In the genomic region with DNA sequence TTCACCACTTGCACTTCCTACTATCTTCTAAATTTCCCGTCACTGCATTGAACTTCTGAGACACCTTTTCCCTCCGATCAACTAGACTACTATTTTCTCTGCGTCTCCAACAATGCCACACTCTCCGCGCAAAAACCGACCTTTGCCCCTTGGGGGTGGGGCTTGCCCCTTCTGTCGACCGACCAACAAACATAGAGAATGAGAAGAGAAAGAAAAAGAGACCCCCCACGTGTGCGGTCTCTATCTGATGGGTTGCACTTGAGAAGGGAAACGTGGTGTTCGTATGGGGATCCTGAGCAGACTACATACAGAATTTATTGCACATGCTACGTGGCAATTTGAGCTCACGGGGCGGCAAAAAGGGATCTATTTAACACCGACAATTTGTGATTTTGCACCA, we compare ENCODE assay signal across 4 worm cellular contexts.
A peak's percentile ranks its signal among the peaks of the same experiment; 100 is the strongest.
TF ChIP-seq lines count a peak whose summit lies in the region.

No protein-coding gene starts in this region.

TF ChIP-seq in whole organism, L2 larva, 48 proteins besides CTCF, POLR2A, EP300 and RAD21:
- peak; percentile 49 for TF ChIP-seq nhr-21 (tag; optimal IDR thresholded peaks at IDR 0.05; lab: Kevin White, UChicago)
- peak; percentile 84 for TF ChIP-seq sma-9 (GFP tag; optimal IDR thresholded peaks at IDR 0.05; lab: Kevin White, UChicago)
- no peak for TF ChIP-seq sma-9 (tag; optimal IDR thresholded peaks at IDR 0.05; lab: Kevin White, UChicago)
- TF ChIP-seq ztf-11 (tag; optimal IDR thresholded peaks at IDR 0.05; lab: Kevin White, UChicago): no peak
- peak; percentile 82 to 91 for TF ChIP-seq mdl-1 (tag; optimal IDR thresholded peaks at IDR 0.05; lab: Kevin White, UChicago)
- no peak for TF ChIP-seq lsy-2 (tag; optimal IDR thresholded peaks at IDR 0.05; lab: Kevin White, UChicago)
- TF ChIP-seq F13H6.1 (tag; optimal IDR thresholded peaks at IDR 0.05; lab: Kevin White, UChicago): peak; percentile 61
- no peak for TF ChIP-seq C34F6.9 (tag; optimal IDR thresholded peaks at IDR 0.05; lab: Kevin White, UChicago)
- no peak for TF ChIP-seq nhr-77 (tag; optimal IDR thresholded peaks at IDR 0.05; lab: Kevin White, UChicago)
- peak; percentile 23 for TF ChIP-seq nhr-129 (tag; optimal IDR thresholded peaks at IDR 0.05; lab: Kevin White, UChicago)
- peak; percentile 44 for TF ChIP-seq gmeb-1 (tag; optimal IDR thresholded peaks at IDR 0.05; lab: Kevin White, UChicago)
- no peak for TF ChIP-seq unc-55 (GFP tag; optimal IDR thresholded peaks at IDR 0.05; lab: Kevin White, UChicago)
- no peak for TF ChIP-seq Y55F3AM.14 (GFP tag; optimal IDR thresholded peaks at IDR 0.05; lab: Kevin White, UChicago)
- no peak for TF ChIP-seq lin-13 (GFP tag; optimal IDR thresholded peaks at IDR 0.05; lab: Kevin White, UChicago)
- no peak for TF ChIP-seq nhr-23 (tag; optimal IDR thresholded peaks at IDR 0.05; lab: Kevin White, UChicago)
- no peak for TF ChIP-seq R02D3.7 (tag; optimal IDR thresholded peaks at IDR 0.05; lab: Kevin White, UChicago)
- peak; percentile 25 for TF ChIP-seq nhr-25 (tag; optimal IDR thresholded peaks at IDR 0.05; lab: Kevin White, UChicago)
- peak; percentile 44 for TF ChIP-seq crh-2 (tag; optimal IDR thresholded peaks at IDR 0.05; lab: Kevin White, UChicago)
- TF ChIP-seq blmp-1 (tag; optimal IDR thresholded peaks at IDR 0.05; lab: Kevin White, UChicago; ENCODE audit: insufficient read depth): peak; percentile 19
- peak; percentile 73 for TF ChIP-seq fos-1 (tag; optimal IDR thresholded peaks at IDR 0.05; lab: Kevin White, UChicago)

TF ChIP-seq in whole organism, L4 larva, 104 proteins besides CTCF, POLR2A, EP300 and RAD21 (continues in another document):
- TF ChIP-seq spr-3 (GFP tag; optimal IDR thresholded peaks at IDR 0.05; lab: Kevin White, UChicago) (no peak), dmd-9 (GFP tag; IDR thresholded peaks at IDR 0.05; lab: Robert Waterston, UW) (no peak), dmd-6 (GFP tag; IDR thresholded peaks at IDR 0.05; lab: Robert Waterston, UW) (peak; percentile 29), F10B5.3 (tag; optimal IDR thresholded peaks at IDR 0.05; lab: Kevin White, UChicago) (no peak), mxl-3 (GFP tag; optimal IDR thresholded peaks at IDR 0.05; lab: Kevin White, UChicago) (peak; percentile 90), zag-1 (tag; optimal IDR thresholded peaks at IDR 0.05; lab: Kevin White, UChicago) (no peak), mdl-1 (tag; optimal IDR thresholded peaks at IDR 0.05; lab: Kevin White, UChicago) (peak; percentile 80 to 95), nhr-28 (tag; optimal IDR thresholded peaks at IDR 0.05; lab: Kevin White, UChicago) (peak; percentile 68), hlh-11 (tag; optimal IDR thresholded peaks at IDR 0.05; lab: Kevin White, UChicago) (peak; percentile 43), snpc-1.2 (GFP tag; IDR thresholded peaks at IDR 0.05; lab: Robert Waterston, UW) (no peak), mes-2 (tag; optimal IDR thresholded peaks at IDR 0.05; lab: Kevin White, UChicago; ENCODE audit: poor library complexity, severe bottlenecking) (peak; percentile 43), lim-7 (GFP tag; IDR thresholded peaks at IDR 0.05; lab: Robert Waterston, UW) (no peak), R02D3.7 (tag; optimal IDR thresholded peaks at IDR 0.05; lab: Kevin White, UChicago) (no peak), dpl-1 (GFP tag; optimal IDR thresholded peaks at IDR 0.05; lab: Kevin White, UChicago) (peak; percentile 16), dve-1 (tag; optimal IDR thresholded peaks at IDR 0.05; lab: Kevin White, UChicago; ENCODE audit: insufficient read depth) (peak; percentile 42), hlh-30 (tag; optimal IDR thresholded peaks at IDR 0.05; lab: Kevin White, UChicago; ENCODE audit: insufficient read depth) (peak; percentile 60), hmg-1.1 (GFP tag; IDR thresholded peaks at IDR 0.05; lab: Robert Waterston, UW) (peak; percentile 53), lin-1 (GFP tag; IDR thresholded peaks at IDR 0.05; lab: Robert Waterston, UW) (no peak), nhr-48 (tag; optimal IDR thresholded peaks at IDR 0.05; lab: Kevin White, UChicago) (peak; percentile 40), tra-1 (GFP tag; IDR thresholded peaks at IDR 0.05; lab: Robert Waterston, UW) (no peak), lir-3 (tag; optimal IDR thresholded peaks at IDR 0.05; lab: Kevin White, UChicago) (no peak), pqm-1 (tag; optimal IDR thresholded peaks at IDR 0.05; lab: Kevin White, UChicago) (peak; percentile 20), egl-43 (GFP tag; IDR thresholded peaks at IDR 0.05; lab: Robert Waterston, UW) (0 out of 2 replicates have a peak, but pooled peaks have one; percentile 57)

TF ChIP-seq in whole organism, late embryonic, 69 proteins besides CTCF, POLR2A, EP300 and RAD21 (continues in another document):
- TF ChIP-seq mec-3 (tag; optimal IDR thresholded peaks at IDR 0.05; lab: Kevin White, UChicago; ENCODE audit: borderline replicate concordance): no peak
- TF ChIP-seq eyg-1 (tag; optimal IDR thresholded peaks at IDR 0.05; lab: Kevin White, UChicago): no peak
- TF ChIP-seq ceh-31 (tag; optimal IDR thresholded peaks at IDR 0.05; lab: Kevin White, UChicago): peak; percentile 54
- no peak for TF ChIP-seq syd-9 (tag; optimal IDR thresholded peaks at IDR 0.05; lab: Kevin White, UChicago)
- TF ChIP-seq elt-2 (tag; optimal IDR thresholded peaks at IDR 0.05; lab: Kevin White, UChicago): no peak
- TF ChIP-seq fkh-10 (GFP tag; optimal IDR thresholded peaks at IDR 0.05; lab: Kevin White, UChicago): no peak
- peak; percentile 56 for TF ChIP-seq tbx-2 (tag; optimal IDR thresholded peaks at IDR 0.05; lab: Kevin White, UChicago)
- TF ChIP-seq madf-2 (tag; optimal IDR thresholded peaks at IDR 0.05; lab: Kevin White, UChicago): no peak
- TF ChIP-seq ceh-6 (GFP tag; optimal IDR thresholded peaks at IDR 0.05; lab: Kevin White, UChicago): no peak
- TF ChIP-seq ceh-2 (tag; optimal IDR thresholded peaks at IDR 0.05; lab: Kevin White, UChicago): peak; percentile 38
- TF ChIP-seq hlh-13 (GFP tag; optimal IDR thresholded peaks at IDR 0.05; lab: Kevin White, UChicago): no peak
- TF ChIP-seq hlh-8 (tag; optimal IDR thresholded peaks at IDR 0.05; lab: Kevin White, UChicago): no peak
- TF ChIP-seq ceh-45 (GFP tag; IDR thresholded peaks at IDR 0.05; lab: Robert Waterston, UW): no peak
- TF ChIP-seq ets-4 (tag; optimal IDR thresholded peaks at IDR 0.05; lab: Kevin White, UChicago): no peak
- no peak for TF ChIP-seq ceh-14 (tag; optimal IDR thresholded peaks at IDR 0.05; lab: Kevin White, UChicago)
- no peak for TF ChIP-seq ceh-9 (tag; optimal IDR thresholded peaks at IDR 0.05; lab: Kevin White, UChicago)
- TF ChIP-seq nhr-232 (tag; optimal IDR thresholded peaks at IDR 0.05; lab: Kevin White, UChicago): no peak
- TF ChIP-seq sox-4 (tag; optimal IDR thresholded peaks at IDR 0.05; lab: Kevin White, UChicago): no peak
- TF ChIP-seq ceh-24 (tag; optimal IDR thresholded peaks at IDR 0.05; lab: Kevin White, UChicago): no peak
- TF ChIP-seq lin-11 (tag; optimal IDR thresholded peaks at IDR 0.05; lab: Kevin White, UChicago): no peak
- no peak for TF ChIP-seq ceh-22 (tag; optimal IDR thresholded peaks at IDR 0.05; lab: Kevin White, UChicago)
- TF ChIP-seq unc-3 (GFP tag; conservative IDR thresholded peaks at IDR 0.05; lab: Robert Waterston, UW): no peak
- TF ChIP-seq unc-3 (tag; optimal IDR thresholded peaks at IDR 0.05; lab: Kevin White, UChicago): no peak
- peak; percentile 58 for TF ChIP-seq ref-2 (tag; optimal IDR thresholded peaks at IDR 0.05; lab: Kevin White, UChicago)
- TF ChIP-seq ama-1 (optimal IDR thresholded peaks at IDR 0.05; lab: Kevin White, UChicago): no peak
- TF ChIP-seq tbx-7 (tag; optimal IDR thresholded peaks at IDR 0.05; lab: Kevin White, UChicago): no peak

TF ChIP-seq in whole organism, mixed stage, embryonic, 35 proteins besides CTCF, POLR2A, EP300 and RAD21 (continues in another document):
- TF ChIP-seq cnd-1 (tag; optimal IDR thresholded peaks at IDR 0.05; lab: Kevin White, UChicago) (peak; percentile 19), lin-32 (GFP tag; optimal IDR thresholded peaks at IDR 0.05; lab: Kevin White, UChicago) (no peak), zip-8 (tag; optimal IDR thresholded peaks at IDR 0.05; lab: Kevin White, UChicago) (no peak), tbx-8 (GFP tag; optimal IDR thresholded peaks at IDR 0.05; lab: Kevin White, UChicago) (no peak), ceh-83 (GFP tag; optimal IDR thresholded peaks at IDR 0.05; lab: Kevin White, UChicago) (no peak), mep-1 (tag; optimal IDR thresholded peaks at IDR 0.05; lab: Kevin White, UChicago) (peak; percentile 55), blmp-1 (tag; optimal IDR thresholded peaks at IDR 0.05; lab: Kevin White, UChicago) (no peak), sptf-1 (tag; optimal IDR thresholded peaks at IDR 0.05; lab: Kevin White, UChicago) (peak; percentile 53), ztf-11 (tag; optimal IDR thresholded peaks at IDR 0.05; lab: Kevin White, UChicago) (no peak), elt-3 (tag; optimal IDR thresholded peaks at IDR 0.05; lab: Kevin White, UChicago) (no peak), unc-62 (GFP tag; optimal IDR thresholded peaks at IDR 0.05; lab: Kevin White, UChicago) (peak; percentile 43), mab-5 (tag; optimal IDR thresholded peaks at IDR 0.05; lab: Kevin White, UChicago) (no peak), ceh-43 (GFP tag; optimal IDR thresholded peaks at IDR 0.05; lab: Kevin White, UChicago) (no peak), drap-1 (GFP tag; optimal IDR thresholded peaks at IDR 0.05; lab: Kevin White, UChicago) (peak; percentile 26), elt-1 (tag; optimal IDR thresholded peaks at IDR 0.05; lab: Kevin White, UChicago; ENCODE audit: borderline replicate concordance, insufficient read depth) (no peak), hlh-1 (tag; optimal IDR thresholded peaks at IDR 0.05; lab: Kevin White, UChicago) (peak; percentile 61), nhr-76 (tag; optimal IDR thresholded peaks at IDR 0.05; lab: Kevin White, UChicago) (no peak), ham-2 (GFP tag; optimal IDR thresholded peaks at IDR 0.05; lab: Kevin White, UChicago) (no peak), pha-4 (tag; optimal IDR thresholded peaks at IDR 0.05; lab: Kevin White, UChicago) (no peak), mls-2 (tag; optimal IDR thresholded peaks at IDR 0.05; lab: Kevin White, UChicago) (peak; percentile 28), unc-39 (tag; optimal IDR thresholded peaks at IDR 0.05; lab: Kevin White, UChicago) (no peak), lsy-2 (tag; optimal IDR thresholded peaks at IDR 0.05; lab: Kevin White, UChicago) (no peak), nhr-237 (tag; optimal IDR thresholded peaks at IDR 0.05; lab: Kevin White, UChicago) (no peak), ces-1 (GFP tag; optimal IDR thresholded peaks at IDR 0.05; lab: Kevin White, UChicago) (no peak), bed-3 (GFP tag; optimal IDR thresholded peaks at IDR 0.05; lab: Kevin White, UChicago) (no peak), nhr-2 (tag; optimal IDR thresholded peaks at IDR 0.05; lab: Kevin White, UChicago) (peak; percentile 72), flh-1 (GFP tag; optimal IDR thresholded peaks at IDR 0.05; lab: Kevin White, UChicago) (no peak), unc-120 (tag; optimal IDR thresholded peaks at IDR 0.05; lab: Kevin White, UChicago; ENCODE audit: poor library complexity, severe bottlenecking) (peak; percentile 89), lin-13 (tag; optimal IDR thresholded peaks at IDR 0.05; lab: Kevin White, UChicago) (no peak), sem-2 (GFP tag; optimal IDR thresholded peaks at IDR 0.05; lab: Kevin White, UChicago) (no peak)
